Worm (Caenorhabditis elegans) whole organism, mixed stage, embryonic: ENCODE data around the gene garr-1.

Experiments
- bed-3 ChIP-seq: fragments of 200-800 bp; sonication (Bioruptor generic); optimal IDR thresholded peaks from 3 replicates; lab custom pipeline; 2018; ENCODE audit warnings: mild to moderate bottlenecking, missing genetic modification characterization, moderate library complexity, missing compliant biosample characterization
- lin-13 ChIP-seq: fragments of 150-350 bp; optimal IDR thresholded peaks from 2 replicates; lab custom pipeline; 2014; ENCODE audit warnings: missing biosample characterization, missing genetic modification characterization
- pha-4 ChIP-seq: fragments of 150-350 bp; optimal IDR thresholded peaks from 2 replicates; lab custom pipeline; 2018; ENCODE audit warnings: missing biosample characterization, missing genetic modification reagents, missing genetic modification characterization
- unc-62 ChIP-seq: fragments of 150-350 bp; optimal IDR thresholded peaks from 2 replicates; lab custom pipeline; 2014; ENCODE audit warnings: missing biosample characterization, missing genetic modification reagents, missing genetic modification characterization
- zip-8 ChIP-seq: fragments of 150-350 bp; optimal IDR thresholded peaks from 2 replicates; lab custom pipeline; 2014; ENCODE audit warnings: missing biosample characterization, missing genetic modification characterization

garr-1 gene

ce11 chrIV:468307-468706 is 42.3 kb downstream of the garr-1 start:
- TF ChIP-seq lin-13 (tag; lab: Kevin White, UChicago) (no peak), zip-8 (tag; lab: Kevin White, UChicago) (no peak), bed-3 (GFP tag; lab: Kevin White, UChicago) (no peak), unc-62 (no peak), pha-4 (tag; lab: Kevin White, UChicago) (no peak)
